Fruit fly (Drosophila melanogaster) whole organism, embryonic: ENCODE data around the gene Dop1R2.

ENCODE experiments used
- Aef1 ChIP-seq: fragments of 200-800 bp; sonication (Bioruptor generic); IDR thresholded peaks from 3 replicates; pipeline ENCODE4 v1.3.6; 2022; ENCODE audit warnings: missing biosample characterization, missing genetic modification characterization
- CG10543 ChIP-seq: fragments of 200-800 bp; sonication (Bioruptor generic); optimal IDR thresholded peaks from 3 replicates; lab custom pipeline; 2017; ENCODE audit warnings: missing biosample characterization, mild to moderate bottlenecking, missing genetic modification characterization, moderate library complexity
- CG11093 ChIP-seq: fragments of 200-800 bp; sonication (Bioruptor generic); IDR thresholded peaks from 3 replicates; pipeline ENCODE4 v1.3.6; 2022; ENCODE audit warnings: missing biosample characterization, missing genetic modification characterization
- CG13123 ChIP-seq: fragments of 200-800 bp; sonication (Bioruptor generic); optimal IDR thresholded peaks from 2 replicates; lab custom pipeline; 2016; ENCODE audit warnings: missing biosample characterization, missing genetic modification characterization
- CG14860 ChIP-seq: fragments of 200-800 bp; sonication (Bioruptor generic); IDR thresholded peaks from 3 replicates; pipeline ENCODE4 v1.3.6; 2022; ENCODE audit warnings: missing biosample characterization, missing genetic modification characterization; ENCODE audit not compliant: partially characterized antibody
- CG15514 ChIP-seq: fragments of 200-800 bp; sonication (Bioruptor generic); optimal IDR thresholded peaks from 3 replicates; lab custom pipeline; 2017; ENCODE audit warnings: missing biosample characterization, missing genetic modification characterization, mild to moderate bottlenecking, moderate library complexity, missing genetic modification reagents
- CG1603 ChIP-seq: fragments of 200-800 bp; sonication (Bioruptor generic); optimal IDR thresholded peaks from 2 replicates; lab custom pipeline; 2019; ENCODE audit warnings: missing biosample characterization, mild to moderate bottlenecking, missing genetic modification characterization, moderate library complexity
- CG1647 ChIP-seq: fragments of 200-800 bp; sonication (Bioruptor generic); optimal IDR thresholded peaks from 3 replicates; lab custom pipeline; 2016; ENCODE audit warnings: missing biosample characterization, missing genetic modification characterization
- CG16863 ChIP-seq: fragments of 200-800 bp; sonication (Bioruptor generic); optimal IDR thresholded peaks from 3 replicates; lab custom pipeline; 2016; ENCODE audit warnings: missing biosample characterization, missing genetic modification characterization
- CG17912 ChIP-seq: fragments of 200-800 bp; sonication (Bioruptor generic); optimal IDR thresholded peaks from 2 replicates; lab custom pipeline; 2018; ENCODE audit warnings: missing biosample characterization, mild to moderate bottlenecking, missing genetic modification characterization
- CG18764 ChIP-seq: fragments of 200-800 bp; sonication (Bioruptor generic); optimal IDR thresholded peaks from 3 replicates; lab custom pipeline; 2016; ENCODE audit warnings: missing biosample characterization, missing genetic modification characterization
- CG33213 ChIP-seq: fragments of 200-800 bp; sonication (Bioruptor generic); optimal IDR thresholded peaks from 3 replicates; lab custom pipeline; 2016; ENCODE audit warnings: missing biosample characterization, missing genetic modification characterization
- CG34224 ChIP-seq: fragments of 200-800 bp; sonication (Bioruptor generic); IDR thresholded peaks from 3 replicates; pipeline ENCODE4 v1.3.6; 2022; ENCODE audit warnings: missing biosample characterization, missing genetic modification characterization; ENCODE audit not compliant: partially characterized antibody
- CG34376 ChIP-seq: fragments of 200-800 bp; sonication (Bioruptor generic); optimal IDR thresholded peaks from 2 replicates; lab custom pipeline; 2018; ENCODE audit warnings: missing biosample characterization, mild to moderate bottlenecking, missing genetic modification characterization
- CG4328 ChIP-seq: fragments of 200-800 bp; sonication (Bioruptor generic); optimal IDR thresholded peaks from 3 replicates; lab custom pipeline; 2017; ENCODE audit warnings: missing biosample characterization, missing genetic modification reagents, missing genetic modification characterization
- CG6765 ChIP-seq: fragments of 200-800 bp; sonication (Bioruptor generic); optimal IDR thresholded peaks from 3 replicates; lab custom pipeline; 2017; ENCODE audit warnings: missing biosample characterization, mild to moderate bottlenecking, missing genetic modification characterization
- CG7839 ChIP-seq: fragments of 200-800 bp; sonication (Bioruptor generic); optimal IDR thresholded peaks from 3 replicates; lab custom pipeline; 2018; ENCODE audit warnings: missing biosample characterization, mild to moderate bottlenecking, missing genetic modification characterization, moderate library complexity
- Camta ChIP-seq: fragments of 200-800 bp; sonication (Bioruptor generic); optimal IDR thresholded peaks from 2 replicates; lab custom pipeline; 2016; ENCODE audit warnings: missing biosample characterization, missing genetic modification characterization
- Dip2 ChIP-seq: fragments of 200-800 bp; sonication (Bioruptor generic); IDR thresholded peaks from 2 replicates; pipeline ENCODE4 v1.3.6; 2022; ENCODE audit warnings: missing biosample characterization, missing genetic modification characterization
- Dll ChIP-seq: fragments of 200-800 bp; sonication (Bioruptor generic); IDR thresholded peaks from 4 replicates; pipeline ENCODE4 v1.3.6; 2022; ENCODE audit warnings: missing biosample characterization, missing genetic modification characterization; ENCODE audit not compliant: partially characterized antibody
- E2f1 ChIP-seq: fragments of 200-800 bp; sonication (Bioruptor generic); IDR thresholded peaks from 2 replicates; pipeline ENCODE4 v1.3.6; 2022; ENCODE audit warnings: missing biosample characterization, missing genetic modification characterization
- Elba2 ChIP-seq: fragments of 200-800 bp; sonication (Bioruptor generic); optimal IDR thresholded peaks from 3 replicates; lab custom pipeline; 2016; ENCODE audit warnings: missing biosample characterization, missing genetic modification characterization
- Ets97D ChIP-seq: fragments of 200-800 bp; sonication (Bioruptor generic); optimal IDR thresholded peaks from 3 replicates; lab custom pipeline; 2016; ENCODE audit warnings: missing biosample characterization, missing genetic modification characterization
- Fer2 ChIP-seq: fragments of 200-800 bp; sonication (Bioruptor generic); optimal IDR thresholded peaks from 2 replicates; lab custom pipeline; 2018; ENCODE audit warnings: missing biosample characterization, mild to moderate bottlenecking, missing genetic modification characterization, moderate library complexity
- HHEX ChIP-seq: fragments of 200-800 bp; sonication (Bioruptor generic); optimal IDR thresholded peaks from 3 replicates; lab custom pipeline; 2017; ENCODE audit warnings: missing biosample characterization, mild to moderate bottlenecking, missing genetic modification characterization, missing genetic modification reagents
- HLH3B ChIP-seq: fragments of 200-800 bp; sonication (Bioruptor generic); IDR thresholded peaks from 2 replicates; pipeline ENCODE4 v1.3.6; 2022; ENCODE audit warnings: missing biosample characterization, missing genetic modification characterization
- Hr3 ChIP-seq: fragments of 200-800 bp; sonication (Bioruptor generic); optimal IDR thresholded peaks from 3 replicates; lab custom pipeline; 2016; ENCODE audit warnings: missing biosample characterization, missing genetic modification characterization
- MBD-R2 ChIP-seq: fragments of 200-800 bp; sonication (Bioruptor generic); IDR thresholded peaks from 2 replicates; pipeline ENCODE4 v1.3.6; 2022; ENCODE audit warnings: missing biosample characterization, missing genetic modification characterization
- MTF-1 ChIP-seq: fragments of 200-800 bp; sonication (Bioruptor generic); optimal IDR thresholded peaks from 2 replicates; lab custom pipeline; 2018; ENCODE audit warnings: missing biosample characterization, mild to moderate bottlenecking, missing genetic modification characterization, borderline replicate concordance
- Med ChIP-seq: fragments of 200-800 bp; sonication (Bioruptor generic); peaks from one replicate; lab custom pipeline; 2016; ENCODE audit warnings: missing biosample characterization, missing genetic modification characterization, mild to moderate bottlenecking, inconsistent platforms, moderate library complexity
- Pdp1 ChIP-seq, 2 experiments: fragments of 200-800 bp; sonication (Bioruptor generic); optimal IDR thresholded peaks; 3 replicates each; lab custom pipeline; 2016; ENCODE audit warnings: missing biosample characterization in 2 of 2, missing genetic modification characterization in 2 of 2, mild to moderate bottlenecking in 1 of 2, moderate library complexity in 1 of 2
- Sin3A ChIP-seq: fragments of >200 bp; optimal IDR thresholded peaks from 2 replicates; lab custom pipeline; 2018
- Sry-δ ChIP-seq: fragments of 200-800 bp; sonication (Bioruptor generic); optimal IDR thresholded peaks from 2 replicates; lab custom pipeline; 2016; ENCODE audit warnings: missing biosample characterization, missing genetic modification characterization
- Usf ChIP-seq: fragments of 200-800 bp; sonication (Bioruptor generic); optimal IDR thresholded peaks from 2 replicates; lab custom pipeline; 2017; ENCODE audit warnings: missing genotype, missing biosample characterization, missing genetic modification characterization
- ase ChIP-seq: fragments of 200-800 bp; sonication (Bioruptor generic); IDR thresholded peaks from 3 replicates; pipeline ENCODE4 v1.3.6; 2022; ENCODE audit warnings: missing biosample characterization, missing genetic modification characterization
- bbx ChIP-seq: fragments of 200-800 bp; sonication (Bioruptor generic); IDR thresholded peaks from 2 replicates; pipeline ENCODE4 v1.3.6; 2022; ENCODE audit warnings: missing biosample characterization, missing genetic modification characterization; ENCODE audit not compliant: partially characterized antibody
- br ChIP-seq: fragments of >200 bp; optimal IDR thresholded peaks from 2 replicates; lab custom pipeline; 2017
- crp ChIP-seq, 2 experiments: fragments of 200-800 bp; sonication (Bioruptor generic); optimal IDR thresholded peaks; 2 replicates in 1 of 2; 3 replicates in 1 of 2; lab custom pipeline; 2017; ENCODE audit warnings: missing biosample characterization in 2 of 2, missing genetic modification characterization in 2 of 2, mild to moderate bottlenecking in 1 of 2, moderate library complexity in 1 of 2
- h ChIP-seq: fragments of >200 bp; optimal IDR thresholded peaks from 2 replicates; lab custom pipeline; 2017
- insv ChIP-seq, 2 experiments: fragments of 200-800 bp; sonication (Bioruptor generic); optimal IDR thresholded peaks; 3 replicates each; lab custom pipeline; 2016 to 2018; ENCODE audit warnings: missing biosample characterization in 2 of 2, missing genetic modification characterization in 2 of 2
- jigr1 ChIP-seq: fragments of 200-800 bp; sonication (Bioruptor generic); IDR thresholded peaks from 3 replicates; pipeline ENCODE4 v1.3.6; 2022; ENCODE audit warnings: missing biosample characterization, missing genetic modification characterization
- kay ChIP-seq: fragments of 200-800 bp; sonication (Bioruptor generic); optimal IDR thresholded peaks from 2 replicates; lab custom pipeline; 2016; ENCODE audit warnings: missing biosample characterization, missing genetic modification characterization
- lilli ChIP-seq: fragments of 200-800 bp; sonication (Bioruptor generic); optimal IDR thresholded peaks from 3 replicates; lab custom pipeline; 2016; ENCODE audit warnings: missing biosample characterization, missing genetic modification characterization
- lmd ChIP-seq: fragments of 200-800 bp; sonication (Bioruptor generic); IDR thresholded peaks from 2 replicates; pipeline ENCODE4 v1.3.6; 2022; ENCODE audit warnings: missing biosample characterization, missing genetic modification characterization
- phol ChIP-seq: fragments of 200-800 bp; sonication (Bioruptor generic); optimal IDR thresholded peaks from 3 replicates; lab custom pipeline; 2018; ENCODE audit warnings: missing biosample characterization, mild to moderate bottlenecking, missing genetic modification characterization, moderate library complexity
- slp2 ChIP-seq: fragments of 200-800 bp; sonication (Bioruptor generic); optimal IDR thresholded peaks from 2 replicates; lab custom pipeline; 2016; ENCODE audit warnings: missing biosample characterization, missing genetic modification characterization
- trh ChIP-seq: fragments of 200-800 bp; sonication (Bioruptor generic); optimal IDR thresholded peaks from 2 replicates; lab custom pipeline; 2016; ENCODE audit warnings: missing biosample characterization, missing genetic modification characterization
- unpg ChIP-seq: fragments of 200-800 bp; sonication (Bioruptor generic); optimal IDR thresholded peaks from 3 replicates; lab custom pipeline; 2018; ENCODE audit warnings: missing biosample characterization, mild to moderate bottlenecking, missing genetic modification characterization, moderate library complexity
- vfl ChIP-seq: fragments of 200-800 bp; sonication (Bioruptor generic); optimal IDR thresholded peaks from 2 replicates; lab custom pipeline; 2016; ENCODE audit warnings: missing biosample characterization, missing genetic modification characterization
- zfh2 ChIP-seq: fragments of 200-800 bp; sonication (Bioruptor generic); optimal IDR thresholded peaks from 2 replicates; lab custom pipeline; 2016; ENCODE audit warnings: missing biosample characterization, missing genetic modification characterization

The Dop1R2 gene

DNA sequence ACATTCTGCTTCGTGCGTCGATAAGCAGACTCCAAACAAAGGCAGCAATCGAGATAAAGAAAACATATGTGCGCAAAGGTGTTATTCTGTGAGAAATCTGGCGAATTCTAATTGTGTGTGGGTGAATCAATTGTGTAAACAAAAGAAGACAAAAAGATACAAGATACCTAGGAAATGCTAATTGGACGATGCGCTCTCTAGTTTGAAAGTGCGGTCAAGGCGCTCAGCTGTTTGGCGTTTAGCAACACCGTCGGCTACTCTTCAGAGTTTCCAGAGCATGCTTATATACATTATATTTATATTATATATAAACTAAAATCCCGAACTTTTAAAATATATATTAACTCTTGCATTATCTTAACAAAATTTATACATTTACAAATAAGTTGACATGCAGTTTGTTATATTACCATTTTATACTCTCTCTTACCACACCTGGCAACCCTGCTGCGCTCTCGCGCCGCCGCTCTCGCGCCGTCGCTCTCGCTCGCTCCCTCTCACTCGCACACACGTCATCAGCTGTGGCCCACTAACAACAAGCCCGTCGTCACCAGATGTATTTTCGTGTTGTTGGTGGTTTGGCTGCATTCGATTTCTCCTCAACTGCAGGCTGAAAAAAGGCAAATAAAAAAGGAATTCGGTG is 41.1 kb downstream of the Dop1R2 start, which contains the start of gene CG1907 (continued):
- TF ChIP-seq MTF-1 (GFP tag; lab: Kevin White, UChicago) (peak; percentile 93), kay (GFP tag; lab: Kevin White, UChicago) (peak; percentile 95), Usf (GFP tag; lab: Kevin White, UChicago) (peak; percentile 95), CG17912 (GFP tag; lab: Kevin White, UChicago) (peak; percentile 88), Fer2 (tag; lab: Kevin White, UChicago) (peak; percentile 96), CG16863 (peak; percentile 78), Sin3A (lab: Kevin White, UChicago) (no peak), CG10543 (peak; percentile 98), lilli (GFP tag; lab: Kevin White, UChicago) (peak; percentile 93), CG15514 (peak; percentile 95), HHEX (peak; percentile 98), ase (GFP tag; lab: Robert Waterston, UW) (peak; percentile 98), slp2 (GFP tag; lab: Kevin White, UChicago) (peak; percentile 83), vfl (GFP tag; lab: Kevin White, UChicago) (peak; percentile 82), insv (GFP tag; optimal IDR thresholded peaks at IDR 0.05; lab: Kevin White, UChicago) (peak; percentile 76 to 98), CG34376 (GFP tag; lab: Kevin White, UChicago) (peak; percentile 96), phol (tag; lab: Kevin White, UChicago) (peak; percentile 98), Hr3 (peak; percentile 98), CG1647 (GFP tag; lab: Kevin White, UChicago) (peak; percentile 83), crp (GFP tag; optimal IDR thresholded peaks at IDR 0.05; lab: Kevin White, UChicago) (peak; percentile 42 to 87), zfh2 (peak; percentile 78), Aef1 (GFP tag; lab: Robert Waterston, UW) (peak; percentile 99), CG13123 (GFP tag; lab: Kevin White, UChicago) (peak; percentile 95), lmd (GFP tag; lab: Robert Waterston, UW) (peak; percentile 98), h (lab: Kevin White, UChicago) (no peak), bbx (GFP tag; lab: Robert Waterston, UW) (no peak; the same call in 1 of the 2 replicates), CG18764 (GFP tag; lab: Kevin White, UChicago) (peak; percentile 97), unpg (GFP tag; lab: Kevin White, UChicago) (peak; percentile 99), CG6765 (GFP tag; lab: Kevin White, UChicago) (peak; percentile 98), trh (GFP tag; lab: Kevin White, UChicago) (peak; percentile 92), Sry-δ (GFP tag; lab: Kevin White, UChicago) (peak; percentile 50), CG33213 (GFP tag; lab: Kevin White, UChicago) (peak; percentile 85), CG11093 (GFP tag; lab: Robert Waterston, UW) (peak; percentile 96), Ets97D (GFP tag; lab: Kevin White, UChicago) (peak; percentile 64), Camta (peak; percentile 76), CG7839 (peak; percentile 98), Dip2 (GFP tag; lab: Robert Waterston, UW) (peak; percentile 68), CG4328 (GFP tag; lab: Kevin White, UChicago) (peak; percentile 97), Elba2 (peak; percentile 89), Pdp1 (GFP tag; optimal IDR thresholded peaks at IDR 0.05; lab: Kevin White, UChicago) (peak; percentile 71 to 84), CG1603 (tag; lab: Kevin White, UChicago) (peak; percentile 84), MBD-R2 (peak; percentile 99), CG34224 (no peak), E2f1 (GFP tag; lab: Robert Waterston, UW) (peak; percentile 99), Med (GFP tag; lab: Kevin White, UChicago) (peak; percentile 96), Dll (peak; percentile 68), HLH3B (GFP tag; lab: Robert Waterston, UW) (peak; percentile 99), jigr1 (GFP tag; lab: Robert Waterston, UW) (peak; percentile 96), br (no peak), CG14860 (GFP tag; lab: Robert Waterston, UW) (no peak)
